Worm (Caenorhabditis elegans): ENCODE results near the gene best-19.

Gene best-19

ce11 chrIV:281247-281646, 2.2 kb upstream of the best-19 start:
- TF ChIP-seq ztf-23 (GFP tag; IDR thresholded peaks at IDR 0.05) = peak; percentile 38; the same call in 1 of the 2 replicates

- TF ChIP-seq flt-1 (GFP tag; IDR thresholded peaks at IDR 0.05) (no peak), ztf-23 (GFP tag; IDR thresholded peaks at IDR 0.05) (no peak), cog-1 (tag; optimal IDR thresholded peaks at IDR 0.05) (no peak), ztf-29 (GFP tag; IDR thresholded peaks at IDR 0.05) (no peak), ref-1 (GFP tag; conservative IDR thresholded peaks at IDR 0.05) (no peak), T22C8.4 (GFP tag; IDR thresholded peaks at IDR 0.05) (no peak), tab-1 (GFP tag; IDR thresholded peaks at IDR 0.05) (no peak), klf-2 (GFP tag; conservative IDR thresholded peaks at IDR 0.05) (no peak), med-1 (GFP tag; optimal IDR thresholded peaks at IDR 0.05; ENCODE audit: insufficient read depth) (no peak)
These were observed 1.4 kb upstream of the best-19 start for ce11 chrIV:282008-282407.

- no peak for TF ChIP-seq ztf-29 (GFP tag; IDR thresholded peaks at IDR 0.05)
- TF ChIP-seq T22C8.4 (GFP tag; IDR thresholded peaks at IDR 0.05) = no peak
- no peak for TF ChIP-seq flt-1 (GFP tag; IDR thresholded peaks at IDR 0.05)
- TF ChIP-seq cog-1 (tag; optimal IDR thresholded peaks at IDR 0.05) = no peak
- TF ChIP-seq klf-2 (GFP tag; conservative IDR thresholded peaks at IDR 0.05) = no peak
- no peak for TF ChIP-seq tab-1 (GFP tag; IDR thresholded peaks at IDR 0.05)
- TF ChIP-seq ztf-23 (GFP tag; IDR thresholded peaks at IDR 0.05) = no peak
- TF ChIP-seq med-1 (GFP tag; optimal IDR thresholded peaks at IDR 0.05; ENCODE audit: insufficient read depth) = no peak
- no peak for TF ChIP-seq ref-1 (GFP tag; conservative IDR thresholded peaks at IDR 0.05)
These were observed 4.6 kb downstream of the best-19 start, which contains the start of gene T21D12.14 for ce11 chrIV:288027-288426. Gene T21D12.14, minus strand, starts transcription at chrIV:288127.

ce11 chrIV:290387-290786, 6.9 kb downstream of the best-19 start:
- TF ChIP-seq T22C8.4 (GFP tag; IDR thresholded peaks at IDR 0.05) = no peak

- no peak for TF ChIP-seq ztf-29 (GFP tag; IDR thresholded peaks at IDR 0.05)
- no peak for TF ChIP-seq cog-1 (tag; optimal IDR thresholded peaks at IDR 0.05)
- no peak for TF ChIP-seq ref-1 (GFP tag; conservative IDR thresholded peaks at IDR 0.05)
- no peak for TF ChIP-seq med-1 (GFP tag; optimal IDR thresholded peaks at IDR 0.05; ENCODE audit: insufficient read depth)
- TF ChIP-seq T22C8.4 (GFP tag; IDR thresholded peaks at IDR 0.05) = no peak
- no peak for TF ChIP-seq ztf-23 (GFP tag; IDR thresholded peaks at IDR 0.05)
- TF ChIP-seq klf-2 (GFP tag; conservative IDR thresholded peaks at IDR 0.05) = no peak
- TF ChIP-seq flt-1 (GFP tag; IDR thresholded peaks at IDR 0.05) = no peak
- no peak for TF ChIP-seq tab-1 (GFP tag; IDR thresholded peaks at IDR 0.05)
These were observed 7.9 kb downstream of the best-19 start, which contains the start of gene T21D12.7 for ce11 chrIV:291356-291755. Gene T21D12.7, minus strand, starts transcription at chrIV:291456.

ce11 chrIV:291851-292367, 8.5 kb downstream of the best-19 start:
- TF ChIP-seq klf-2 (GFP tag; conservative IDR thresholded peaks at IDR 0.05) (no peak), ztf-29 (GFP tag; IDR thresholded peaks at IDR 0.05) (no peak), flt-1 (GFP tag; IDR thresholded peaks at IDR 0.05) (no peak), ztf-23 (GFP tag; IDR thresholded peaks at IDR 0.05) (no peak), cog-1 (tag; optimal IDR thresholded peaks at IDR 0.05) (no peak), tab-1 (GFP tag; IDR thresholded peaks at IDR 0.05) (no peak), med-1 (GFP tag; optimal IDR thresholded peaks at IDR 0.05; ENCODE audit: insufficient read depth) (no peak), T22C8.4 (GFP tag; IDR thresholded peaks at IDR 0.05) (no peak), ref-1 (GFP tag; conservative IDR thresholded peaks at IDR 0.05) (no peak)

ce11 chrIV:293163-293755, 9.8 kb downstream of the best-19 start:
- no peak for TF ChIP-seq ztf-23 (GFP tag; IDR thresholded peaks at IDR 0.05)
- TF ChIP-seq ref-1 (GFP tag; conservative IDR thresholded peaks at IDR 0.05) = no peak

- TF ChIP-seq ztf-23 (GFP tag; IDR thresholded peaks at IDR 0.05) (no peak), ztf-29 (GFP tag; IDR thresholded peaks at IDR 0.05) (no peak), flt-1 (GFP tag; IDR thresholded peaks at IDR 0.05) (no peak), ref-1 (GFP tag; conservative IDR thresholded peaks at IDR 0.05) (no peak), klf-2 (GFP tag; conservative IDR thresholded peaks at IDR 0.05) (no peak), tab-1 (GFP tag; IDR thresholded peaks at IDR 0.05) (no peak), med-1 (GFP tag; optimal IDR thresholded peaks at IDR 0.05; ENCODE audit: insufficient read depth) (no peak), cog-1 (tag; optimal IDR thresholded peaks at IDR 0.05) (no peak), T22C8.4 (GFP tag; IDR thresholded peaks at IDR 0.05) (no peak)
These were observed 10.7 kb downstream of the best-19 start for ce11 chrIV:293995-294700.

- TF ChIP-seq klf-2 (GFP tag; conservative IDR thresholded peaks at IDR 0.05) = no peak
- no peak for TF ChIP-seq T22C8.4 (GFP tag; IDR thresholded peaks at IDR 0.05)
- no peak for TF ChIP-seq ztf-23 (GFP tag; IDR thresholded peaks at IDR 0.05)
- TF ChIP-seq tab-1 (GFP tag; IDR thresholded peaks at IDR 0.05) = no peak
- TF ChIP-seq ref-1 (GFP tag; conservative IDR thresholded peaks at IDR 0.05) = no peak
- TF ChIP-seq ztf-29 (GFP tag; IDR thresholded peaks at IDR 0.05) = no peak
- TF ChIP-seq cog-1 (tag; optimal IDR thresholded peaks at IDR 0.05) = no peak
- TF ChIP-seq med-1 (GFP tag; optimal IDR thresholded peaks at IDR 0.05; ENCODE audit: insufficient read depth) = no peak
- no peak for TF ChIP-seq flt-1 (GFP tag; IDR thresholded peaks at IDR 0.05)
These were observed 11.3 kb downstream of the best-19 start for ce11 chrIV:294737-295136.

- TF ChIP-seq klf-2 (GFP tag; conservative IDR thresholded peaks at IDR 0.05) = no peak
- no peak for TF ChIP-seq cog-1 (tag; optimal IDR thresholded peaks at IDR 0.05)
- no peak for TF ChIP-seq flt-1 (GFP tag; IDR thresholded peaks at IDR 0.05)
- TF ChIP-seq ztf-29 (GFP tag; IDR thresholded peaks at IDR 0.05) = no peak
- TF ChIP-seq tab-1 (GFP tag; IDR thresholded peaks at IDR 0.05) = no peak
- no peak for TF ChIP-seq med-1 (GFP tag; optimal IDR thresholded peaks at IDR 0.05; ENCODE audit: insufficient read depth)
- no peak for TF ChIP-seq T22C8.4 (GFP tag; IDR thresholded peaks at IDR 0.05)
- no peak for TF ChIP-seq ref-1 (GFP tag; conservative IDR thresholded peaks at IDR 0.05)
- TF ChIP-seq ztf-23 (GFP tag; IDR thresholded peaks at IDR 0.05) = no peak
These were observed 12.3 kb downstream of the best-19 start for ce11 chrIV:295734-296201.

Data from whole organism, midembryonic.